Worm (Caenorhabditis elegans) whole organism, L4/young adult: ENCODE results near the gene tag-243.

ENCODE experiments used
- W03F9.2 ChIP-seq: fragments of 150-350 bp; optimal IDR thresholded peaks from 2 replicates; lab custom pipeline; 2014; ENCODE audit warnings: missing biosample characterization, missing genetic modification characterization
- dao-5 ChIP-seq: sonication (generic microtip); optimal IDR thresholded peaks from 2 replicates; lab custom pipeline; 2016; ENCODE audit warnings: missing genotype, missing genetic modification characterization, moderate library complexity, missing compliant biosample characterization
- him-1 ChIP-seq: sonication (generic microtip); optimal IDR thresholded peaks from 2 replicates; lab custom pipeline; 2016; ENCODE audit warnings: missing genotype, missing genetic modification reagents, missing genetic modification characterization, missing compliant biosample characterization

DNA sequence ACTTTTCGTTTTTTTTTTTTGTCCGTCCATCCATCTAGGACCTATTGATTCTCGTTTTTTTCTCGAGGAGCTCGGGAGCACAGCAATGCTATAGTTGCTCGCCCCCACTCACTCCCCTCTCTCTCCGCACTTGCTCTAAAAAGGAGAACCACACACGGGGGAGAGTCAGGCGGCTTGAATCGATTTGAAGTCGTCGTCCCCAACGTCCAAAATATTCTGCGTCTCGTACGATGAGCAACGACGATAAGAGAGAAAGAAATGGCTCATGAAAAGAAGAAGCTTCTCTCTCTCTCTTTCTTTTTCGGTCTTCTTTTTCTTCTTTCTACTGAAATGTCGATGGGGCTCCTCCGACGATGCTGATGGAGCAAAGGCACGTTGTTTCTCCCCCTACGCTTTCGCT lies 31.8 kb downstream of the tag-243 start:
- peak; percentile 91 for TF ChIP-seq him-1 (tag; lab: Kevin White, UChicago)
- TF ChIP-seq W03F9.2 (tag; lab: Kevin White, UChicago): no peak
- no peak for TF ChIP-seq dao-5
